Worm (Caenorhabditis elegans) whole organism, L3 larva: ENCODE data around the gene srh-78.

Experiments
- hmg-11 ChIP-seq: sonication (generic microtip); optimal IDR thresholded peaks from 2 replicates; lab custom pipeline; 2016; ENCODE audit warnings: missing genetic modification characterization, missing compliant biosample characterization
- jun-1 ChIP-seq: fragments of 150-350 bp; optimal IDR thresholded peaks from 2 replicates; lab custom pipeline; 2014; ENCODE audit warnings: missing biosample characterization, missing genetic modification reagents, missing genetic modification characterization
- lin-39 ChIP-seq: fragments of 150-350 bp; optimal IDR thresholded peaks from 2 replicates; lab custom pipeline; 2018; ENCODE audit warnings: missing biosample characterization, missing genetic modification reagents, missing genetic modification characterization
- mdl-1 ChIP-seq: fragments of 150-350 bp; optimal IDR thresholded peaks from 2 replicates; lab custom pipeline; 2014; ENCODE audit warnings: missing biosample characterization, missing genetic modification characterization
- nhr-12 ChIP-seq: fragments of 150-350 bp; optimal IDR thresholded peaks from 2 replicates; lab custom pipeline; 2014; ENCODE audit warnings: missing biosample characterization, missing genetic modification characterization
- nhr-23 ChIP-seq: fragments of 150-350 bp; optimal IDR thresholded peaks from 2 replicates; lab custom pipeline; 2014; ENCODE audit warnings: missing biosample characterization, missing genetic modification reagents, missing genetic modification characterization
- nhr-237 ChIP-seq: fragments of 150-350 bp; optimal IDR thresholded peaks from 2 replicates; lab custom pipeline; 2014; ENCODE audit warnings: missing biosample characterization, missing genetic modification characterization
- zag-1 ChIP-seq: fragments of 150-350 bp; optimal IDR thresholded peaks from 2 replicates; lab custom pipeline; 2014; ENCODE audit warnings: missing biosample characterization, missing genetic modification characterization

DNA sequence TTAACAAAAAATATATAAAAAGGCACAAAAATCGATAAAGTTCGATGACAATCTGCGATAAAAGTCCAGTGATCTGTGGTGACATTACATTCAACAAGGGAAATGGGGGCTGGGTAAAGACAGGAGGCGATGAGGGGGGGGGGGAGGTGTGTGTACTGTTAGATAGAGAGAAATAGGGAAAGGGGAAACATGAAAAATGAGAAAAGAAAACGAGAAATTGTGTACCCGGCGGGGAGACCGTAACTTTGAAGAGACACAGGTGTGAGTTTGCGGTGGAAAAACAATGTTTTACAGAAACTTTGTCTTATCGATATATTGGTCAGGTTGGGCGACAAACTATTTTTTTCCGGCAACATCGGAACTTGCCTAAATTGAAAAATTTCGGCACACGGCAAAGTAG, 43.4 kb downstream of the srh-78 start:
- TF ChIP-seq hmg-11 (peak; percentile 4), lin-39 (tag; lab: Kevin White, UChicago) (no peak), mdl-1 (tag; lab: Kevin White, UChicago) (no peak), nhr-237 (no peak), zag-1 (no peak), nhr-12 (no peak), nhr-23 (tag; lab: Kevin White, UChicago) (no peak), jun-1 (tag; lab: Kevin White, UChicago) (no peak)
